Worm (Caenorhabditis elegans) whole organism, L2 larva: ENCODE data around the gene wsp-1.

Experiments used
- alr-1 ChIP-seq: fragments of 150-350 bp; optimal IDR thresholded peaks from 2 replicates; lab custom pipeline; 2014; ENCODE audit warnings: missing biosample characterization, missing genetic modification characterization
- blmp-1 ChIP-seq: sonication (generic microtip); optimal IDR thresholded peaks from 2 replicates; lab custom pipeline; 2017; ENCODE audit warnings: missing genetic modification characterization, mild to moderate bottlenecking, missing compliant biosample characterization, antibody characterized with exemption, moderate library complexity; ENCODE audit not compliant: insufficient read depth
- ceh-16 ChIP-seq: fragments of 150-350 bp; optimal IDR thresholded peaks from 2 replicates; lab custom pipeline; 2014; ENCODE audit warnings: missing biosample characterization, missing genetic modification characterization
- ceh-82 ChIP-seq: fragments of 150-350 bp; optimal IDR thresholded peaks from 2 replicates; lab custom pipeline; 2014; ENCODE audit warnings: missing biosample characterization, missing genetic modification characterization
- fos-1 ChIP-seq: fragments of 150-350 bp; optimal IDR thresholded peaks from 2 replicates; lab custom pipeline; 2014; ENCODE audit warnings: missing biosample characterization, missing genetic modification characterization
- lin-13 ChIP-seq: fragments of 150-350 bp; optimal IDR thresholded peaks from 2 replicates; lab custom pipeline; 2014; ENCODE audit warnings: missing biosample characterization, missing genetic modification reagents, missing genetic modification characterization
- nhr-11 ChIP-seq: fragments of 150-350 bp; optimal IDR thresholded peaks from 2 replicates; lab custom pipeline; 2014; ENCODE audit warnings: missing biosample characterization, missing genetic modification characterization
- nhr-129 ChIP-seq: fragments of 150-350 bp; optimal IDR thresholded peaks from 2 replicates; lab custom pipeline; 2014; ENCODE audit warnings: missing biosample characterization, missing genetic modification characterization
- nhr-25 ChIP-seq: fragments of 150-350 bp; sonication (generic microtip); optimal IDR thresholded peaks from 3 replicates; lab custom pipeline; 2014; ENCODE audit warnings: missing biosample characterization, missing genetic modification characterization
- sma-9 ChIP-seq, 2 experiments: fragments of 150-350 bp in 1 of 2; sonication (generic microtip) in 1 of 2; optimal IDR thresholded peaks; 2 replicates each; lab custom pipeline; 2014 to 2016; ENCODE audit warnings: missing genetic modification characterization in 2 of 2, mild to moderate bottlenecking in 1 of 2, missing biosample characterization in 1 of 2, missing compliant biosample characterization in 1 of 2, missing genetic modification reagents in 1 of 2, moderate library complexity in 1 of 2
- unc-62 ChIP-seq: fragments of 150-350 bp; optimal IDR thresholded peaks from 2 replicates; lab custom pipeline; 2014; ENCODE audit warnings: missing biosample characterization, missing genetic modification reagents, missing genetic modification characterization
- ztf-11 ChIP-seq: sonication (generic microtip); optimal IDR thresholded peaks from 2 replicates; lab custom pipeline; 2017; ENCODE audit warnings: missing biosample characterization, missing genetic modification characterization

ce11 chrIV:8208855-8209254, 10.1 kb upstream of the wsp-1 start:
- TF ChIP-seq ztf-11 (tag; lab: Kevin White, UChicago): no peak
- no peak for TF ChIP-seq blmp-1 (tag; lab: Kevin White, UChicago)
- TF ChIP-seq fos-1 (tag; lab: Kevin White, UChicago): no peak
- no peak for TF ChIP-seq nhr-129
- no peak for TF ChIP-seq ceh-16
- no peak for TF ChIP-seq sma-9 (GFP tag; optimal IDR thresholded peaks at IDR 0.05; lab: Kevin White, UChicago)
- no peak for TF ChIP-seq sma-9 (tag; optimal IDR thresholded peaks at IDR 0.05; lab: Kevin White, UChicago)
- no peak for TF ChIP-seq unc-62 (GFP tag; lab: Kevin White, UChicago)
- TF ChIP-seq nhr-25 (tag; lab: Kevin White, UChicago): no peak
- no peak for TF ChIP-seq nhr-11 (tag; lab: Kevin White, UChicago)
- no peak for TF ChIP-seq lin-13 (GFP tag; lab: Kevin White, UChicago)
- no peak for TF ChIP-seq ceh-82
- no peak for TF ChIP-seq alr-1
